Fruit fly (Drosophila melanogaster) S2 (cell line): ENCODE measurements around the gene udt.

Experiments used
- CG8478 ChIP-seq: fragments of >200 bp; optimal IDR thresholded peaks from 2 replicates; lab custom pipeline; 2018
- CTCF ChIP-seq, 2 experiments: fragments of >200 bp; optimal IDR thresholded peaks; 2 replicates each; lab custom pipeline; 2018

udt gene

dm6 chr3R:23763015-23763414, at the start of gene udt:
Gene udt (minus strand): TSS chr3R:23763263.
- TF ChIP-seq CTCF (optimal IDR thresholded peaks at IDR 0.05; lab: Kevin White, UChicago) (no peak), CG8478 (lab: Kevin White, UChicago) (no peak)

dm6 chr3R:23803668-23804067, 40.6 kb upstream of the udt start, which contains the start of gene CG34355:
Gene CG34355 (plus strand): TSS chr3R:23803859.
- TF ChIP-seq CG8478 (lab: Kevin White, UChicago) (no peak), CTCF (optimal IDR thresholded peaks at IDR 0.05; lab: Kevin White, UChicago) (no peak)

- TF ChIP-seq CG8478 (lab: Kevin White, UChicago) (no peak), CTCF (optimal IDR thresholded peaks at IDR 0.05; lab: Kevin White, UChicago) (no peak)
Observed at dm6 chr3R:23791491-23791890, 28.4 kb upstream of the udt start.

dm6 chr3R:23790483-23791175, 27.6 kb upstream of the udt start:
- TF ChIP-seq CG8478 (lab: Kevin White, UChicago), result no peak
- TF ChIP-seq CTCF (optimal IDR thresholded peaks at IDR 0.05; lab: Kevin White, UChicago), result no peak

- TF ChIP-seq CG8478 (lab: Kevin White, UChicago), result no peak
- TF ChIP-seq CTCF (optimal IDR thresholded peaks at IDR 0.05; lab: Kevin White, UChicago), result no peak
Observed at dm6 chr3R:23789584-23789983, 26.5 kb upstream of the udt start.

dm6 chr3R:23788406-23789021, 25.5 kb upstream of the udt start:
- no peak for TF ChIP-seq CG8478 (lab: Kevin White, UChicago)

dm6 chr3R:23787632-23787960, 24.5 kb upstream of the udt start:
- no peak for TF ChIP-seq CG8478 (lab: Kevin White, UChicago)
- TF ChIP-seq CTCF (optimal IDR thresholded peaks at IDR 0.05; lab: Kevin White, UChicago), result no peak

- TF ChIP-seq CTCF (optimal IDR thresholded peaks at IDR 0.05; lab: Kevin White, UChicago), result no peak
- TF ChIP-seq CG8478 (lab: Kevin White, UChicago), result no peak
Observed at dm6 chr3R:23786768-23787631, 23.9 kb upstream of the udt start.

- TF ChIP-seq CG8478 (lab: Kevin White, UChicago) (no peak), CTCF (optimal IDR thresholded peaks at IDR 0.05; lab: Kevin White, UChicago) (no peak)
Observed at dm6 chr3R:23784925-23785680, 22.0 kb upstream of the udt start.

- TF ChIP-seq CG8478 (lab: Kevin White, UChicago) (no peak), CTCF (optimal IDR thresholded peaks at IDR 0.05; lab: Kevin White, UChicago) (no peak)
Observed at dm6 chr3R:23783961-23784360, 20.9 kb upstream of the udt start.

- no peak for TF ChIP-seq CTCF (optimal IDR thresholded peaks at IDR 0.05; lab: Kevin White, UChicago)
- TF ChIP-seq CG8478 (lab: Kevin White, UChicago), result no peak
Observed at dm6 chr3R:23783403-23783757, 20.3 kb upstream of the udt start.

dm6 chr3R:23782456-23783402, 19.7 kb upstream of the udt start:
- TF ChIP-seq CTCF (optimal IDR thresholded peaks at IDR 0.05; lab: Kevin White, UChicago), result no peak

- TF ChIP-seq CTCF (optimal IDR thresholded peaks at IDR 0.05; lab: Kevin White, UChicago) (no peak), CG8478 (lab: Kevin White, UChicago) (no peak)
Observed at dm6 chr3R:23781466-23781935, 18.4 kb upstream of the udt start, which contains the start of the genes Nup98-96 and mbc. Gene Nup98-96 (minus strand): TSS chr3R:23781621. Gene mbc (plus strand): TSS chr3R:23781765.
